Worm (Caenorhabditis elegans): ENCODE measurements around the gene twk-13.

DNA sequence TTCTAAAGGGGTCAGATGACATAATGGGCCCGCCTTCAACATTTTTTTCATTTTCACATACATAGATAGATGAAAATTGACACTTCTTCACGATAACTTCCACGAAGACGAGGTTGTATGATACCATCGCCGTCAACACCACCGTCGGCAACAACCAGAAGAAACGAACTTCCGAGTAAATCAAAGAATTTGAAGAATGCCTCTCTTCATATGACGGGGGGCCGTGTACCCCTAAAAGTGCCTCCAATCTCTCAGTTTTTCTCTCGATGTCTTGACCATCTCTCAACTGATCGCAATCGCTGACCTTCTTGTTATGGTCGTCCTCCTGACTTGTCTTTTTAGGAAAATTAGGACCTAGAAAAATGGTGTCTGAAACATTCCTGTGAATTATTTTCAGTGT, 42.3 kb downstream of the twk-13 start:
- no peak for TF ChIP-seq ama-1 (optimal IDR thresholded peaks at IDR 0.05)
- no peak for TF ChIP-seq ceh-13 (GFP tag; optimal IDR thresholded peaks at IDR 0.05)
- TF ChIP-seq tra-4 (tag; optimal IDR thresholded peaks at IDR 0.05) = no peak
- no peak for TF ChIP-seq tbx-11 (GFP tag; IDR thresholded peaks at IDR 0.05)

Measured in whole organism, early embryonic.